Worm (Caenorhabditis elegans): Measurements from ENCODE around the gene B0464.9.

DNA sequence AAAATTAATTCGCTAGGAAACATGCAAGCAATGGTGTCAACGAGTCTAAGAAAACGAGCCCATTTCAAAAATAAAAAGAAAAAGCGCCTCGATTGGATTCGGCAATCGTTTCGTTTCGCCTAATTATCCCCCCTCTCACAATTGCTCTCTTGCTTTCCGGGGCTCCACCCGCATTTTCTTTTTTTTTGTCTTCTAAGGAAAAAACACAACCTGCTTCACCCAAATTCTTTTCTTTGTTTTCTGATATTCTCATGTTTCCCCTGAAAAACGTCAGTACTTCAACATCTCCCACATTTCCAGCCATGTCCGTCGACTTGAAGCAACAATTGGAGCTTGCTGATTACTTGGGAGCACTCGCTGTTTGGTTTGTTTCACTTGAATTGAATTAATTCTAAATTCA is 22.9 kb downstream of the B0464.9 start, which contains the start of gene nlp-36:
- no peak for TF ChIP-seq nhr-232 (tag; optimal IDR thresholded peaks at IDR 0.05)
- TF ChIP-seq nfya-1 (tag; optimal IDR thresholded peaks at IDR 0.05) = no peak
- TF ChIP-seq pqm-1 (tag; optimal IDR thresholded peaks at IDR 0.05) = no peak
- no peak for TF ChIP-seq pax-1 (tag; optimal IDR thresholded peaks at IDR 0.05)
- no peak for TF ChIP-seq zip-5 (tag; optimal IDR thresholded peaks at IDR 0.05)
- no peak for TF ChIP-seq F13H6.1 (tag; optimal IDR thresholded peaks at IDR 0.05)
- no peak for TF ChIP-seq ceh-18 (tag; optimal IDR thresholded peaks at IDR 0.05)
- TF ChIP-seq ceh-9 (tag; optimal IDR thresholded peaks at IDR 0.05) = no peak
- no peak for TF ChIP-seq eyg-1 (tag; optimal IDR thresholded peaks at IDR 0.05)
- TF ChIP-seq rnt-1 (tag; optimal IDR thresholded peaks at IDR 0.05) = no peak
